Worm (Caenorhabditis elegans): Measurements from ENCODE around the gene W04B5.6.

ce11 chrIII:2478605-2479004 lies 43.3 kb upstream of the W04B5.6 start:
- no peak for TF ChIP-seq cog-1 (tag; optimal IDR thresholded peaks at IDR 0.05)
- TF ChIP-seq flt-1 (GFP tag; IDR thresholded peaks at IDR 0.05) = no peak
- no peak for TF ChIP-seq klf-2 (GFP tag; conservative IDR thresholded peaks at IDR 0.05)
